Worm (Caenorhabditis elegans) whole organism, L2 larva: ENCODE measurements around the gene exc-9.

Experiments
- R02D3.7 ChIP-seq: fragments of 150-350 bp; optimal IDR thresholded peaks from 2 replicates; lab custom pipeline; 2014; ENCODE audit warnings: missing biosample characterization, missing genetic modification characterization
- ama-1 ChIP-seq: fragments of 150-350 bp; optimal IDR thresholded peaks from 2 replicates; lab custom pipeline; 2018; ENCODE audit warnings: inconsistent platforms
- ceh-82 ChIP-seq: fragments of 150-350 bp; optimal IDR thresholded peaks from 2 replicates; lab custom pipeline; 2014; ENCODE audit warnings: missing biosample characterization, missing genetic modification characterization
- elt-1 ChIP-seq: fragments of 150-350 bp; optimal IDR thresholded peaks from 2 replicates; lab custom pipeline; 2014; ENCODE audit warnings: missing biosample characterization, missing genetic modification characterization
- fos-1 ChIP-seq: fragments of 150-350 bp; optimal IDR thresholded peaks from 2 replicates; lab custom pipeline; 2014; ENCODE audit warnings: missing biosample characterization, missing genetic modification characterization
- nhr-10 ChIP-seq: sonication (generic microtip); optimal IDR thresholded peaks from 2 replicates; lab custom pipeline; 2017; ENCODE audit warnings: missing biosample characterization, missing genetic modification characterization
- nhr-11 ChIP-seq: fragments of 150-350 bp; optimal IDR thresholded peaks from 2 replicates; lab custom pipeline; 2014; ENCODE audit warnings: missing biosample characterization, missing genetic modification characterization
- nhr-12 ChIP-seq: fragments of 150-350 bp; optimal IDR thresholded peaks from 2 replicates; lab custom pipeline; 2014; ENCODE audit warnings: missing biosample characterization, missing genetic modification characterization
- nhr-129 ChIP-seq: fragments of 150-350 bp; optimal IDR thresholded peaks from 2 replicates; lab custom pipeline; 2014; ENCODE audit warnings: missing biosample characterization, missing genetic modification characterization
- nhr-237 ChIP-seq: fragments of 150-350 bp; optimal IDR thresholded peaks from 2 replicates; lab custom pipeline; 2014; ENCODE audit warnings: missing biosample characterization, missing genetic modification characterization
- unc-39 ChIP-seq: fragments of 150-350 bp; optimal IDR thresholded peaks from 2 replicates; lab custom pipeline; 2014; ENCODE audit warnings: missing biosample characterization, missing genetic modification characterization
- unc-62 ChIP-seq: fragments of 150-350 bp; optimal IDR thresholded peaks from 2 replicates; lab custom pipeline; 2014; ENCODE audit warnings: missing biosample characterization, missing genetic modification reagents, missing genetic modification characterization

ce11 chrIV:7909455-7910141 is 31.2 kb downstream of the exc-9 start:
- no peak for TF ChIP-seq elt-1 (tag; lab: Kevin White, UChicago)
- TF ChIP-seq nhr-237 (tag; lab: Kevin White, UChicago): no peak
- no peak for TF ChIP-seq nhr-11
- TF ChIP-seq ama-1 (lab: Kevin White, UChicago): peak; percentile 34
- no peak for TF ChIP-seq fos-1 (tag; lab: Kevin White, UChicago)
- TF ChIP-seq unc-39: no peak
- no peak for TF ChIP-seq nhr-129
- no peak for TF ChIP-seq ceh-82 (tag; lab: Kevin White, UChicago)
- no peak for TF ChIP-seq nhr-10 (tag; lab: Kevin White, UChicago)
- TF ChIP-seq nhr-12 (tag; lab: Kevin White, UChicago): no peak
- no peak for TF ChIP-seq R02D3.7
- TF ChIP-seq unc-62 (GFP tag; lab: Kevin White, UChicago): no peak
